Worm (Caenorhabditis elegans): Measurements from ENCODE around the gene T28F3.5.

T28F3.5 gene

DNA sequence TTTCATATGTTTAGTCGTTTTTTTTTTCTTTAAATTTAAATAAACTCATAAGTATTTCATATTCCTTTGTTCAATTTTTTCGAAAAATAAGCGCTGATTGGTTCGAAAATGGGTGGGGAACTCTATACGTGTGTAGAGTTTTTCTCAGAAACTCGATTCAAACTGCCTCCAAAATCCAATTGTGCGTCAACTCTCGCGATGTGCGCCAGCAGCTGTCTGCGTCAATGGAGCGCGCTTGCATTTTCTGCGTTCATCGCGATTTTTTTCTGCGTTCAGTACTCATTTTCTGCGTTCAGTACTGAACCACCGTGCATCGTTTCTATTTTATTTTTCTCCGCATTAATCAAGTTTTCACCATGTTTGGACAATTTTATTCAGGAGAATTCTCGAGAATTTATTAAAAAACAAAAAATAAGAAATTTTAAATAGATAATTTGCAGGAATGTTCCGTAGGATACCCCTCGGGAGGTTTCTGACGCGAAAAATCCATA, 44.9 kb upstream of the T28F3.5 start, which contains the start of gene eelo-2 (continued):
- TF ChIP-seq mcd-1 (GFP tag; IDR thresholded peaks at IDR 0.05) (peak; percentile 100), egrh-3 (GFP tag; IDR thresholded peaks at IDR 0.05) (peak; percentile 62), ZK185.1 (tag; optimal IDR thresholded peaks at IDR 0.05; ENCODE audit: poor library complexity, severe bottlenecking) (peak; percentile 96), ztf-26 (tag; optimal IDR thresholded peaks at IDR 0.05) (peak; percentile 96), hmg-20 (GFP tag; IDR thresholded peaks at IDR 0.05) (peak; percentile 94), mes-4 (tag; optimal IDR thresholded peaks at IDR 0.05) (peak; percentile 14), zim-3 (tag; optimal IDR thresholded peaks at IDR 0.05) (peak; percentile 85), Y95B8A.8 (GFP tag; IDR thresholded peaks at IDR 0.05) (peak; percentile 95), tbx-9 (tag; optimal IDR thresholded peaks at IDR 0.05; ENCODE audit: borderline replicate concordance) (no peak), B0336.3 (GFP tag; IDR thresholded peaks at IDR 0.05) (peak; percentile 99), hlh-26 (GFP tag; conservative IDR thresholded peaks at IDR 0.05) (no peak), hsf-1 (GFP tag; IDR thresholded peaks at IDR 0.05) (peak; percentile 93), snpc-4 (GFP tag; optimal IDR thresholded peaks at IDR 0.05) (peak; percentile 94), snpc-4 (tag; optimal IDR thresholded peaks at IDR 0.05) (peak; percentile 90 to 97 (median 97)), F37B4.10 (GFP tag; IDR thresholded peaks at IDR 0.05) (no peak), rpc-1 (optimal IDR thresholded peaks at IDR 0.05) (no peak), rpc-1 (tag; optimal IDR thresholded peaks at IDR 0.05) (no peak), tlf-1 (GFP tag; optimal IDR thresholded peaks at IDR 0.05) (peak; percentile 98), madf-8 (GFP tag; conservative IDR thresholded peaks at IDR 0.05) (peak; percentile 75), rcor-1 (GFP tag; IDR thresholded peaks at IDR 0.05) (peak; percentile 98), unc-62 (GFP tag; optimal IDR thresholded peaks at IDR 0.05) (peak; percentile 60), nfyb-1 (GFP tag; IDR thresholded peaks at IDR 0.05) (peak; percentile 98), F22D6.2 (tag; optimal IDR thresholded peaks at IDR 0.05) (peak; percentile 89), Y67H2A.10 (GFP tag; conservative IDR thresholded peaks at IDR 0.05) (0 out of 2 replicates have a peak, but pooled peaks have one; percentile 48), ztf-22 (GFP tag; optimal IDR thresholded peaks at IDR 0.05) (peak; percentile 85), nfya-2 (GFP tag; IDR thresholded peaks at IDR 0.05) (no peak), ceh-91 (GFP tag; IDR thresholded peaks at IDR 0.05) (peak; percentile 91), lin-40 (tag; optimal IDR thresholded peaks at IDR 0.05) (peak; percentile 98), K11D2.4 (GFP tag; IDR thresholded peaks at IDR 0.05) (peak; percentile 96), ztf-28 (GFP tag; IDR thresholded peaks at IDR 0.05) (peak; percentile 52; the same call in 1 of the 2 replicates), hlh-12 (tag; optimal IDR thresholded peaks at IDR 0.05) (no peak), repo-1 (tag; optimal IDR thresholded peaks at IDR 0.05) (peak; percentile 96), pha-4 (tag; optimal IDR thresholded peaks at IDR 0.05) (peak; percentile 79), him-1 (tag; optimal IDR thresholded peaks at IDR 0.05) (peak; percentile 73), mxl-1 (tag; optimal IDR thresholded peaks at IDR 0.05) (no peak), aptf-2 (GFP tag; conservative IDR thresholded peaks at IDR 0.05) (no peak), T07F8.4 (tag; optimal IDR thresholded peaks at IDR 0.05) (peak; percentile 64), gei-17 (GFP tag; optimal IDR thresholded peaks at IDR 0.05) (peak; percentile 86), ceh-27 (GFP tag; optimal IDR thresholded peaks at IDR 0.05) (peak; percentile 97), sdz-38 (tag; optimal IDR thresholded peaks at IDR 0.05) (no peak), lag-1 (GFP tag; IDR thresholded peaks at IDR 0.05) (peak; percentile 81; the same call in 1 of the 2 replicates)

DNA sequence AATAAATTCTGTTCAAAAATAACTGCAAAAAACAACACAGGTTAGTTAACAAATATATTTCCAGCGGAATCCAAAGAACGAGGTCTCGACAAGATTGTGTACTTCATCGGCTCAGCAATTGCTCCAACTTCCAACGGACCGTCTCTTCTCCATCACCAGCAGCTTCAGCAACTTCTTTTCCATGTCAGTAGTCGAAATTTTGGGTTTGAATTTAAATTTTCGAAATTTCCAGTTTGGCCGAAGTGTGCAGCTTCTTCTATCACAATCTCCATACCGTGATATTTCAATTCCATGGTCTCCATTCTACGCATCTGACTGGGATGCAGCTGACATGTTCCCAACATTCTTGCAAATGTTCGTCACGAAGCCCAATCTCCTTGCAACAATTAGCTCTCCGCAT, 41.2 kb upstream of the T28F3.5 start:
- no peak for TF ChIP-seq tbp1 (GFP tag; optimal IDR thresholded peaks at IDR 0.05)
- TF ChIP-seq C06A6.2 (GFP tag; conservative IDR thresholded peaks at IDR 0.05), result no peak
- no peak for TF ChIP-seq attf-3 (GFP tag; conservative IDR thresholded peaks at IDR 0.05)
- TF ChIP-seq ztf-3 (GFP tag; optimal IDR thresholded peaks at IDR 0.05), result no peak
- TF ChIP-seq snpc-3.4 (tag; optimal IDR thresholded peaks at IDR 0.05), result no peak
- TF ChIP-seq die-1 (tag; optimal IDR thresholded peaks at IDR 0.05), result no peak
- TF ChIP-seq nfya-2 (GFP tag; IDR thresholded peaks at IDR 0.05), result no peak
- no peak for TF ChIP-seq lag-1 (GFP tag; IDR thresholded peaks at IDR 0.05)
- TF ChIP-seq aptf-3 (GFP tag; IDR thresholded peaks at IDR 0.05), result no peak
- no peak for TF ChIP-seq let-607 (tag; optimal IDR thresholded peaks at IDR 0.05)
- no peak for TF ChIP-seq madf-8 (GFP tag; conservative IDR thresholded peaks at IDR 0.05)
- no peak for TF ChIP-seq pbrm-1 (GFP tag; IDR thresholded peaks at IDR 0.05)
- no peak for TF ChIP-seq gei-17 (GFP tag; optimal IDR thresholded peaks at IDR 0.05)
- TF ChIP-seq aptf-2 (GFP tag; conservative IDR thresholded peaks at IDR 0.05), result no peak
- TF ChIP-seq F52B5.7 (tag; optimal IDR thresholded peaks at IDR 0.05), result no peak

Measured in whole organism, young adult.